Fruit fly (Drosophila melanogaster) whole organism, embryonic: ENCODE measurements around the gene Hsdl2.

Experiments
- Bdp1 ChIP-seq: fragments of 200-800 bp; sonication (Bioruptor generic); optimal IDR thresholded peaks from 3 replicates; lab custom pipeline; 2016; ENCODE audit warnings: missing biosample characterization, missing genetic modification characterization
- CG10431 ChIP-seq: fragments of 200-800 bp; sonication (Bioruptor generic); optimal IDR thresholded peaks from 3 replicates; lab custom pipeline; 2018; ENCODE audit warnings: missing biosample characterization, mild to moderate bottlenecking, missing genetic modification characterization
- CG11723 ChIP-seq: fragments of 200-800 bp; sonication (Bioruptor generic); optimal IDR thresholded peaks from 2 replicates; lab custom pipeline; 2017; ENCODE audit warnings: missing biosample characterization, mild to moderate bottlenecking, missing genetic modification characterization
- CG12155 ChIP-seq: fragments of 200-800 bp; sonication (Bioruptor generic); optimal IDR thresholded peaks from 3 replicates; lab custom pipeline; 2016; ENCODE audit warnings: missing biosample characterization, missing genetic modification characterization
- CG12219 ChIP-seq: fragments of 200-800 bp; sonication (Bioruptor generic); optimal IDR thresholded peaks from 3 replicates; lab custom pipeline; 2018; ENCODE audit warnings: missing biosample characterization, mild to moderate bottlenecking, missing genetic modification characterization
- CG1233 ChIP-seq: fragments of 200-800 bp; sonication (Bioruptor generic); optimal IDR thresholded peaks from 4 replicates; lab custom pipeline; 2018; ENCODE audit warnings: missing biosample characterization, mild to moderate bottlenecking, missing genetic modification characterization
- CG12391 ChIP-seq: fragments of 200-800 bp; sonication (Bioruptor generic); optimal IDR thresholded peaks from 3 replicates; lab custom pipeline; 2018; ENCODE audit warnings: missing biosample characterization, mild to moderate bottlenecking, missing genetic modification characterization, moderate library complexity
- CG13775 ChIP-seq: fragments of 200-800 bp; sonication (Bioruptor generic); optimal IDR thresholded peaks from 3 replicates; lab custom pipeline; 2017; ENCODE audit warnings: missing biosample characterization, mild to moderate bottlenecking, missing genetic modification characterization
- CG1647 ChIP-seq: fragments of 200-800 bp; sonication (Bioruptor generic); optimal IDR thresholded peaks from 3 replicates; lab custom pipeline; 2016; ENCODE audit warnings: missing biosample characterization, missing genetic modification characterization
- CG1832 ChIP-seq: fragments of 200-800 bp; sonication (Bioruptor generic); optimal IDR thresholded peaks from 2 replicates; lab custom pipeline; 2017; ENCODE audit warnings: missing biosample characterization, mild to moderate bottlenecking, missing genetic modification characterization, inconsistent platforms
- CG2120 ChIP-seq: fragments of 200-800 bp; sonication (Bioruptor generic); optimal IDR thresholded peaks from 3 replicates; lab custom pipeline; 2016; ENCODE audit warnings: missing biosample characterization, missing genetic modification characterization
- CG3065 ChIP-seq: fragments of 200-800 bp; sonication (Bioruptor generic); optimal IDR thresholded peaks from 2 replicates; lab custom pipeline; 2016; ENCODE audit warnings: missing biosample characterization, missing genetic modification characterization
- CG42726 ChIP-seq: fragments of 200-800 bp; sonication (Bioruptor generic); IDR thresholded peaks from 2 replicates; pipeline ENCODE4 v1.3.6; 2022; ENCODE audit warnings: missing biosample characterization, missing genetic modification characterization; ENCODE audit not compliant: partially characterized antibody
- CG9215 ChIP-seq: fragments of 200-800 bp; sonication (Bioruptor generic); IDR thresholded peaks from 2 replicates; pipeline ENCODE4 v1.3.6; 2022; ENCODE audit warnings: missing biosample characterization, missing genetic modification characterization
- CG9817 ChIP-seq: fragments of 200-800 bp; sonication (Bioruptor generic); optimal IDR thresholded peaks from 2 replicates; lab custom pipeline; 2018; ENCODE audit warnings: missing biosample characterization, mild to moderate bottlenecking, missing genetic modification characterization, moderate library complexity
- D ChIP-seq, 2 experiments: fragments of 200-800 bp in 1 of 2; fragments of >200 bp in 1 of 2; sonication (Bioruptor generic) in 1 of 2; optimal IDR thresholded peaks; 2 replicates in 1 of 2; 3 replicates in 1 of 2; lab custom pipeline; 2017; ENCODE audit warnings: mild to moderate bottlenecking in 1 of 2, missing biosample characterization in 1 of 2, missing genetic modification characterization in 1 of 2, missing genetic modification reagents in 1 of 2
- Dip3 ChIP-seq: fragments of 200-800 bp; sonication (Bioruptor generic); optimal IDR thresholded peaks from 3 replicates; lab custom pipeline; 2016; ENCODE audit warnings: missing biosample characterization, missing genetic modification characterization
- Dll ChIP-seq: fragments of 200-800 bp; sonication (Bioruptor generic); IDR thresholded peaks from 4 replicates; pipeline ENCODE4 v1.3.6; 2022; ENCODE audit warnings: missing biosample characterization, missing genetic modification characterization; ENCODE audit not compliant: partially characterized antibody
- Dref ChIP-seq: fragments of 200-800 bp; sonication (Bioruptor generic); IDR thresholded peaks from 2 replicates; pipeline ENCODE4 v1.3.6; 2022; ENCODE audit warnings: missing biosample characterization, missing genetic modification characterization
- Elba2 ChIP-seq: fragments of 200-800 bp; sonication (Bioruptor generic); optimal IDR thresholded peaks from 3 replicates; lab custom pipeline; 2016; ENCODE audit warnings: missing biosample characterization, missing genetic modification characterization
- Ets97D ChIP-seq: fragments of 200-800 bp; sonication (Bioruptor generic); optimal IDR thresholded peaks from 3 replicates; lab custom pipeline; 2016; ENCODE audit warnings: missing biosample characterization, missing genetic modification characterization
- GATAe ChIP-seq: fragments of 200-800 bp; sonication (Bioruptor generic); conservative IDR thresholded peaks from 2 replicates; pipeline ENCODE4 v1.3.6; 2022; ENCODE audit warnings: missing biosample characterization, missing genetic modification characterization
- Hey ChIP-seq: fragments of 200-800 bp; sonication (Bioruptor generic); optimal IDR thresholded peaks from 3 replicates; lab custom pipeline; 2018; ENCODE audit warnings: missing biosample characterization, mild to moderate bottlenecking, missing genetic modification characterization
- Hmx ChIP-seq: fragments of 200-800 bp; sonication (Bioruptor generic); optimal IDR thresholded peaks from 2 replicates; lab custom pipeline; 2016; ENCODE audit warnings: missing biosample characterization, missing genetic modification characterization
- Lim3 ChIP-seq: fragments of 200-800 bp; sonication (Bioruptor generic); IDR thresholded peaks from 2 replicates; pipeline ENCODE4 v1.3.6; 2022; ENCODE audit warnings: missing biosample characterization, missing genetic modification characterization
- Max ChIP-seq: fragments of 200-800 bp; sonication (Bioruptor generic); optimal IDR thresholded peaks from 2 replicates; lab custom pipeline; 2016; ENCODE audit warnings: missing biosample characterization, mild to moderate bottlenecking, missing genetic modification characterization
- Mes4 ChIP-seq: fragments of 200-800 bp; sonication (Bioruptor generic); optimal IDR thresholded peaks from 2 replicates; lab custom pipeline; 2016; ENCODE audit warnings: missing biosample characterization, missing genetic modification characterization
- Nf-YA ChIP-seq: fragments of 200-800 bp; sonication (Bioruptor generic); IDR thresholded peaks from 2 replicates; pipeline ENCODE4 v1.3.6; 2022; ENCODE audit warnings: missing biosample characterization, missing genetic modification characterization
- Sox100B ChIP-seq: fragments of 200-800 bp; sonication (Bioruptor generic); optimal IDR thresholded peaks from 3 replicates; lab custom pipeline; 2018; ENCODE audit warnings: missing biosample characterization, mild to moderate bottlenecking, missing genetic modification characterization
- Sry-β ChIP-seq: fragments of 200-800 bp; sonication (Bioruptor generic); optimal IDR thresholded peaks from 2 replicates; lab custom pipeline; 2018; ENCODE audit warnings: missing biosample characterization, mild to moderate bottlenecking, missing genetic modification characterization, moderate library complexity
- cato ChIP-seq: fragments of 200-800 bp; sonication (Bioruptor generic); optimal IDR thresholded peaks from 2 replicates; lab custom pipeline; 2016; ENCODE audit warnings: missing biosample characterization, missing genetic modification characterization, borderline replicate concordance
- crol ChIP-seq: fragments of 200-800 bp; sonication (Bioruptor generic); IDR thresholded peaks from 2 replicates; pipeline ENCODE4 v1.3.6; 2022; ENCODE audit warnings: missing biosample characterization, missing genetic modification characterization
- da ChIP-seq: fragments of 200-800 bp; sonication (Bioruptor generic); optimal IDR thresholded peaks from 2 replicates; lab custom pipeline; 2016; ENCODE audit warnings: missing biosample characterization, missing genetic modification characterization
- dan ChIP-seq: fragments of 200-800 bp; sonication (Bioruptor generic); IDR thresholded peaks from 2 replicates; pipeline ENCODE4 v1.3.6; 2022; ENCODE audit warnings: missing biosample characterization, missing genetic modification characterization
- grn ChIP-seq: fragments of 200-800 bp; sonication (Bioruptor generic); optimal IDR thresholded peaks from 3 replicates; lab custom pipeline; 2017; ENCODE audit warnings: missing biosample characterization, missing genetic modification characterization
- insv ChIP-seq, 2 experiments: fragments of 200-800 bp; sonication (Bioruptor generic); optimal IDR thresholded peaks; 3 replicates each; lab custom pipeline; 2016 to 2018; ENCODE audit warnings: missing biosample characterization in 2 of 2, missing genetic modification characterization in 2 of 2
- lab ChIP-seq: fragments of 200-800 bp; sonication (Bioruptor generic); optimal IDR thresholded peaks from 3 replicates; lab custom pipeline; 2017; ENCODE audit warnings: missing biosample characterization, missing genetic modification characterization, mild to moderate bottlenecking, moderate library complexity, missing genetic modification reagents
- lbe ChIP-seq: fragments of 200-800 bp; sonication (Bioruptor generic); optimal IDR thresholded peaks from 2 replicates; lab custom pipeline; 2016; ENCODE audit warnings: missing biosample characterization, mild to moderate bottlenecking, missing genetic modification characterization
- nom ChIP-seq: fragments of 200-800 bp; sonication (Bioruptor generic); optimal IDR thresholded peaks from 2 replicates; lab custom pipeline; 2017; ENCODE audit warnings: missing biosample characterization, missing genetic modification characterization, mild to moderate bottlenecking, moderate library complexity, missing genetic modification reagents
- pita ChIP-seq: fragments of 200-800 bp; sonication (Bioruptor generic); optimal IDR thresholded peaks from 2 replicates; lab custom pipeline; 2017; ENCODE audit warnings: missing biosample characterization, mild to moderate bottlenecking, missing genetic modification characterization
- prd ChIP-seq, 3 experiments: fragments of >200 bp in 2 of 3; fragments of 200-800 bp in 1 of 3; sonication (Bioruptor generic) in 1 of 3; optimal IDR thresholded peaks in 2 of 3; IDR thresholded peaks in 1 of 3; 2 replicates in 2 of 3; 3 replicates in 1 of 3; pipeline versions ENCODE4 v1.3.6 to Lab custom; 2017 to 2022; ENCODE audit warnings: missing biosample characterization in 1 of 3, missing genetic modification characterization in 1 of 3
- salm ChIP-seq: fragments of 200-800 bp; sonication (Bioruptor generic); optimal IDR thresholded peaks from 2 replicates; lab custom pipeline; 2018; ENCODE audit warnings: missing biosample characterization, mild to moderate bottlenecking, missing genetic modification characterization
- sd ChIP-seq: fragments of 200-800 bp; sonication (Bioruptor generic); optimal IDR thresholded peaks from 3 replicates; lab custom pipeline; 2018; ENCODE audit warnings: missing biosample characterization, mild to moderate bottlenecking, missing genetic modification characterization, moderate library complexity
- sens ChIP-seq: fragments of 200-800 bp; sonication (Bioruptor generic); peaks from one replicate; lab custom pipeline; 2016; ENCODE audit warnings: missing biosample characterization, missing genetic modification characterization
- stc ChIP-seq: fragments of 200-800 bp; sonication (Bioruptor generic); IDR thresholded peaks from 2 replicates; pipeline ENCODE4 v1.3.6; 2022; ENCODE audit warnings: missing biosample characterization, missing genetic modification characterization
- trem ChIP-seq: fragments of 200-800 bp; optimal IDR thresholded peaks from 3 replicates; lab custom pipeline; 2019; ENCODE audit warnings: missing biosample characterization, mild to moderate bottlenecking, missing genetic modification characterization, moderate library complexity
- usp ChIP-seq: fragments of >200 bp; optimal IDR thresholded peaks from 2 replicates; lab custom pipeline; 2017; ENCODE audit warnings: missing biosample characterization, missing genetic modification characterization
- zen ChIP-seq: fragments of 200-800 bp; sonication (Bioruptor generic); optimal IDR thresholded peaks from 3 replicates; lab custom pipeline; 2018; ENCODE audit warnings: missing biosample characterization, mild to moderate bottlenecking, missing genetic modification characterization, moderate library complexity
- zfh1 ChIP-seq: fragments of 200-800 bp; sonication (Bioruptor generic); IDR thresholded peaks from 3 replicates; pipeline ENCODE4 v1.3.6; 2022; ENCODE audit warnings: missing biosample characterization, missing genetic modification characterization

Hsdl2 gene

DNA sequence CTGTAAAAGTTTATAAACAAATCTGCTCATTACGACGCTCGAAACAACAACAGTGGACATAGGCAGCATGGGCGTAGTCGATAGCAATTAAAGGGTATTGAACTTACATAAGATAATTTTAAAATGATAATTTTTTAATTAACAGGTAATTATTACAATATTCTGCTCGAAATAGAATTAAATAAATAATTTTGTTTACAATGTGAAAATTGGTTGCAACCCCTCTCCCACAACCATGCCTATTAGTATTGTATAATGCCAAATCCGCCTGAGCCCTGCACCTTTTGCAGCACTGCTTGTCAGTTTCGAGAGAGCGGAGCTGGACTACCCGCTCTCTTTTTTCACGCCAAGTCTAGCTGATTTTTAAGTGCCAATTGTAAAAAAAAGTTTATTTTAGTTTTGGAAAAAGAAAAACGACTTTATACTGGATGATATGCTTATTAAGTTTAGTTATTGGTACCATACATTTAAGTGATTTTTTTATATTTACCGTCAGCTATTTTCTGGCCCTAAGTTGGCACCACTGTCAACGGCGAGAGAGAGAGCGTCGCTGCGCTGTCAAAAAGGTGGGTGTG is 41.2 kb upstream of the Hsdl2 start, which contains the start of the genes CG5611 and Mtl (continued):
- TF ChIP-seq zfh1 (GFP tag; lab: Robert Waterston, UW) (peak; percentile 100), CG9215 (GFP tag; lab: Robert Waterston, UW) (peak; percentile 99), Dref (GFP tag; lab: Robert Waterston, UW) (peak; percentile 59), cato (GFP tag; lab: Kevin White, UChicago) (peak; percentile 99), CG1233 (GFP tag; lab: Kevin White, UChicago) (peak; percentile 99), sd (peak; percentile 97), sens (GFP tag; lab: Kevin White, UChicago) (peak; percentile 100), CG11723 (GFP tag; lab: Kevin White, UChicago) (peak; percentile 99), trem (tag; lab: Kevin White, UChicago) (peak; percentile 97), Hey (tag; lab: Kevin White, UChicago) (peak; percentile 97), prd (optimal IDR thresholded peaks at IDR 0.05; lab: Kevin White, UChicago) (no peak), prd (GFP tag; IDR thresholded peaks at IDR 0.05; lab: Robert Waterston, UW) (peak; percentile 100), D (optimal IDR thresholded peaks at IDR 0.05; lab: Kevin White, UChicago) (no peak), D (GFP tag; optimal IDR thresholded peaks at IDR 0.05; lab: Kevin White, UChicago) (peak; percentile 99), CG12155 (GFP tag; lab: Kevin White, UChicago) (peak; percentile 99), crol (GFP tag; lab: Robert Waterston, UW) (peak; percentile 94), CG10431 (GFP tag; lab: Kevin White, UChicago) (peak; percentile 98), CG12391 (tag; lab: Kevin White, UChicago) (peak; percentile 100), CG3065 (GFP tag; lab: Kevin White, UChicago) (peak; percentile 99), CG9817 (tag; lab: Kevin White, UChicago) (peak; percentile 100), usp (GFP tag; lab: Kevin White, UChicago) (no peak), CG12219 (peak; percentile 99), Max (GFP tag; lab: Kevin White, UChicago) (peak; percentile 99), lbe (GFP tag; lab: Kevin White, UChicago) (peak; percentile 98), da (GFP tag; lab: Kevin White, UChicago) (peak; percentile 94), salm (tag; lab: Kevin White, UChicago) (peak; percentile 99), Nf-YA (GFP tag; lab: Robert Waterston, UW) (peak; percentile 99), GATAe (peak; percentile 99), Lim3 (GFP tag; lab: Robert Waterston, UW) (peak; percentile 99), Hmx (GFP tag; lab: Kevin White, UChicago) (peak; percentile 97), Elba2 (peak; percentile 98), Dip3 (peak; percentile 98), stc (GFP tag; lab: Robert Waterston, UW) (peak; percentile 100), CG13775 (GFP tag; lab: Kevin White, UChicago) (peak; percentile 100), Mes4 (GFP tag; lab: Kevin White, UChicago) (peak; percentile 88), pita (GFP tag; lab: Kevin White, UChicago) (no peak), Bdp1 (GFP tag; lab: Kevin White, UChicago) (peak; percentile 93), nom (GFP tag; lab: Kevin White, UChicago) (peak; percentile 97), Sry-β (peak; percentile 98), CG1647 (GFP tag; lab: Kevin White, UChicago) (peak; percentile 98), CG42726 (0 out of 2 replicates have a peak, but pooled peaks have one; percentile 32), grn (GFP tag; lab: Kevin White, UChicago) (peak; percentile 93), CG1832 (GFP tag; lab: Kevin White, UChicago) (no peak), Sox100B (GFP tag; lab: Kevin White, UChicago) (peak; percentile 99), lab (GFP tag; lab: Kevin White, UChicago) (peak; percentile 100), insv (GFP tag; optimal IDR thresholded peaks at IDR 0.05; lab: Kevin White, UChicago) (peak in 1 of 2 experiments; percentile 85), Ets97D (peak; percentile 95), dan (GFP tag; lab: Robert Waterston, UW) (peak; percentile 99), zen (peak; percentile 100), CG2120 (GFP tag; lab: Kevin White, UChicago) (peak; percentile 100), Dll (no peak)
